Fruit fly (Drosophila melanogaster) whole organism, adult: ENCODE measurements around the gene CG4041.

Experiments
- CG11617 ChIP-seq: fragments of 200-800 bp; sonication (Bioruptor generic); optimal IDR thresholded peaks from 2 replicates; lab custom pipeline; 2017; ENCODE audit warnings: mild to moderate bottlenecking, missing biosample characterization, missing genetic modification reagents, missing genetic modification characterization
- CG12768 ChIP-seq: fragments of 200-800 bp; sonication (Bioruptor generic); optimal IDR thresholded peaks from 2 replicates; lab custom pipeline; 2017; ENCODE audit warnings: missing biosample characterization, missing genetic modification characterization, mild to moderate bottlenecking, moderate library complexity, missing genetic modification reagents
- CG14711 ChIP-seq: fragments of 200-800 bp; sonication (Bioruptor generic); optimal IDR thresholded peaks from 2 replicates; lab custom pipeline; 2018; ENCODE audit warnings: missing biosample characterization, mild to moderate bottlenecking, missing genetic modification characterization, moderate library complexity
- CG1620 ChIP-seq: fragments of 200-800 bp; sonication (Bioruptor generic); optimal IDR thresholded peaks from 2 replicates; lab custom pipeline; 2016; ENCODE audit warnings: missing biosample characterization, missing genetic modification characterization
- CG33017 ChIP-seq: fragments of 200-800 bp; sonication (Bioruptor generic); optimal IDR thresholded peaks from 2 replicates; lab custom pipeline; 2018; ENCODE audit warnings: missing biosample characterization, mild to moderate bottlenecking, missing genetic modification characterization, moderate library complexity
- CG5204 ChIP-seq: fragments of 200-800 bp; sonication (Bioruptor generic); optimal IDR thresholded peaks from 2 replicates; lab custom pipeline; 2016; ENCODE audit warnings: missing biosample characterization, missing genetic modification characterization
- CG7045 ChIP-seq: fragments of 200-800 bp; sonication (Bioruptor generic); optimal IDR thresholded peaks from 2 replicates; lab custom pipeline; 2017; ENCODE audit warnings: missing biosample characterization, mild to moderate bottlenecking, missing genetic modification characterization
- CG7101 ChIP-seq: fragments of 200-800 bp; sonication (Bioruptor generic); optimal IDR thresholded peaks from 2 replicates; lab custom pipeline; 2018; ENCODE audit warnings: missing biosample characterization, mild to moderate bottlenecking, missing genetic modification characterization, moderate library complexity
- Clk ChIP-seq: fragments of 200-800 bp; sonication (Bioruptor generic); optimal IDR thresholded peaks from 2 replicates; lab custom pipeline; 2017; ENCODE audit warnings: missing biosample characterization, missing genetic modification characterization
- Crg-1 ChIP-seq: fragments of 200-800 bp; sonication (Bioruptor generic); optimal IDR thresholded peaks from 2 replicates; lab custom pipeline; 2016; ENCODE audit warnings: missing biosample characterization, missing genetic modification characterization
- Hr96 ChIP-seq: fragments of 200-800 bp; sonication (Bioruptor generic); optimal IDR thresholded peaks from 2 replicates; lab custom pipeline; 2016; ENCODE audit warnings: missing biosample characterization, missing genetic modification characterization
- Mnt ChIP-seq: fragments of 200-800 bp; sonication (Bioruptor generic); optimal IDR thresholded peaks from 2 replicates; lab custom pipeline; 2016; ENCODE audit warnings: missing biosample characterization, mild to moderate bottlenecking, missing genetic modification characterization
- bab1 ChIP-seq: fragments of 200-800 bp; sonication (Bioruptor generic); optimal IDR thresholded peaks from 3 replicates; lab custom pipeline; 2019; ENCODE audit warnings: missing biosample characterization, mild to moderate bottlenecking, missing genetic modification characterization, moderate library complexity
- cic ChIP-seq: fragments of 200-800 bp; sonication (Bioruptor generic); optimal IDR thresholded peaks from 2 replicates; lab custom pipeline; 2017; ENCODE audit warnings: missing biosample characterization, mild to moderate bottlenecking, missing genetic modification characterization, moderate library complexity
- cnc ChIP-seq, 2 experiments: fragments of >200 bp; optimal IDR thresholded peaks; 2 replicates each; lab custom pipeline; 2017
- kay ChIP-seq: fragments of 200-800 bp; sonication (Bioruptor generic); peaks from one replicate; lab custom pipeline; 2016; ENCODE audit warnings: missing biosample characterization, missing genetic modification characterization, borderline replicate concordance
- ovo ChIP-seq: fragments of 200-800 bp; sonication (Bioruptor generic); optimal IDR thresholded peaks from 2 replicates; lab custom pipeline; 2016; ENCODE audit warnings: missing biosample characterization, missing genetic modification characterization
- pad ChIP-seq: fragments of 200-800 bp; sonication (Bioruptor generic); optimal IDR thresholded peaks from 3 replicates; lab custom pipeline; 2017; ENCODE audit warnings: missing biosample characterization, missing genetic modification characterization, mild to moderate bottlenecking, moderate library complexity, missing genetic modification reagents
- tj ChIP-seq: fragments of 200-800 bp; sonication (Bioruptor generic); optimal IDR thresholded peaks from 3 replicates; lab custom pipeline; 2017; ENCODE audit warnings: missing biosample characterization, mild to moderate bottlenecking, missing genetic modification characterization, moderate library complexity
- toe ChIP-seq: fragments of 200-800 bp; sonication (Bioruptor generic); optimal IDR thresholded peaks from 2 replicates; lab custom pipeline; 2016; ENCODE audit warnings: missing biosample characterization, missing genetic modification characterization

The CG4041 gene

DNA sequence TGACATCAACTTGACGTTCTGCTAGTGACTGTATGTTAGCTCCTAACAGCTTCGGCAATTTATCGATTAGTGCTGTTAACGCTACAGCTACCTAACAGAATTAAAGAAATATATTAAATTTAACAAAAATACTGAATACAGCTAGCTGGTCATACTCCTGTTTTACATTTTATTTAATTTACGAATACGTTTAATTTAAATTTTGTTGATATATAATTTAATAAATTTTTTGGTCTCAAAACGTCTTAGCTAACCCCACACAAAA lies 19.8 kb upstream of the CG4041 start, which contains the start of gene CG44774:
CG44774 (minus strand) TSS at position 34 of the 265 bp plus-strand sequence.
- TF ChIP-seq kay (GFP tag; lab: Kevin White, UChicago) = peak; percentile 43
- TF ChIP-seq Hr96 (GFP tag; lab: Kevin White, UChicago) = no peak

DNA sequence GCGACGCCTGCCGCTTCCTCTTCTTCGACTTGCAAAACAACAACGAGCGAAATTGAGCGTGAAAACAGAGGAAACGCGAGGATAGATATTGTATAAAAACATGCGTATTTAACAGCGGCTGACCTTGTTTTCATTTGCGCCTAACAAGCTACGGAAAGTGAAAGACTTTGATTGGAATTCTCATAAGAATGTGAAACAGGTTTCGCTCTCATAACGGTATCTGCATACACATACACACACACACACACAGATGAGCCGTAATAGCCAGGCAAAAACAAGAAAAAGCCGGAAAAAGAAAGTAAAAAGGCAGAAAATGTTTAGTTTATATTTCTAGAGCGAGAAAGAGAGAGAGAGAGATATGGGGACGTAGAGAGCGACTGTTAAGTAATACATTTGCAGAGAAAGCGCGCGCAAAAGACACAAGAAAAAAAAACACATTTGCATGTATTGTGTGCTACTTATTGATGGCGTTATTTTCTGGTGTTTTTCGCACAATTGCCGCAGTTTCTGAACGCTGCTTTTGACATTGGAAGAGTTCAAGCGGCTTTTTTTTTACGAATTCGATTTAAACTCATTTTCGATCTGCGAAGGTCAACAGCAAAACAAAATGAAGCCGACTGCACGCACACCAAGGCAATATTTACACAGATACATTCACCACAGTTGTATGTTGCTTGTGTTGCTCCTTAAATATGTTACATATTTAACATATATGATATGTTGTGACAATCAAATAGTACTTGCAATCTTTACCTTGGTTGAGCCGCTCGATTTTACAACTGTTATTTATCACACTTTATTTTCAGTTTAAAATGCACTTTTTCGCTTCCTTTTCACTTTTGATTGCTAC lies 19.2 kb upstream of the CG4041 start:
- TF ChIP-seq CG14711 (tag; lab: Kevin White, UChicago) (no peak), CG5204 (GFP tag; lab: Kevin White, UChicago) (no peak), Mnt (GFP tag; lab: Kevin White, UChicago) (peak; percentile 18), CG7101 (tag; lab: Kevin White, UChicago) (peak; percentile 13), tj (peak; percentile 40), ovo (GFP tag; lab: Kevin White, UChicago) (peak; percentile 78), bab1 (GFP tag; lab: Kevin White, UChicago) (peak; percentile 18), Hr96 (GFP tag; lab: Kevin White, UChicago) (no peak), CG1620 (GFP tag; lab: Kevin White, UChicago) (peak; percentile 3)

DNA sequence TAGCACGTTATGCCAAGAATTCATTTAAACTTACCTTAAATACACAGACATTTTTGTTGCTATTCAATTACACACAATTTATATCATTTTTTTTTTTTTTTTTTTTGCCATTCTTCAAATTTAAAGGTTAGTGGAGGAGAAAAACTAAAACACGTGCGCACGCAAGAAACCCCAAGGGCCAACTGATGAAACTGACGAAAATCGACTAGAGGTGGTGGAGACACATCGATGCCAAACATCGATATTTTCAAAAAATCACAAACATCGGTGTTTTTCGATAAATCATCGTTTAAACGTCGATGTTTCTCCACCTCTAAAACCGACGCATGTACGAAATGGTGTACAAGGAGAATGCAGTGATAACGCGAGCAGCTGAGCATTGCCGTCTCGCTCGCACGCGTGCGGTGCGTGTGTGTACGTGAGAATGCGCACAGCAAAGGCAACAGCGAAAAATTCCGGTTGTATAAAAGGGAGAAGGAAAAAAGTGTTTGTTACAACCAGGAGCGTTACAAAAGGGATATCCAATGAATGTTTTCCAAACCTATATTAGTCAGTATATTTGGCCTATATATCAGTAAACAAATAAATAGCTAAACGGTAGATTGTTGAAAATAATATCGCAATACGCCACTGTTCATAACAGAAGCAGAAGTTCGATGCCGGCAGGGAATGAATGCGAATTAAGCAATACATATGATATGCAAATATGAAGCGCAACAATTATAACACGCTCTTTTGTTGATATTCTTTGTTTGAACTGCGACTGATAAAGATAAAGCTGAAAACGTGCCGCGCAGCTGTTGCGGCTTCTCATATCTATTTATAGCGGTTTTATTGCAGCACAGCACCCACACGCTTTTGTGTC lies 18.0 kb upstream of the CG4041 start:
- peak; percentile 12 for TF ChIP-seq bab1 (GFP tag; lab: Kevin White, UChicago)
- TF ChIP-seq CG11617 (GFP tag; lab: Kevin White, UChicago) = no peak
- peak; percentile 29 for TF ChIP-seq Crg-1 (GFP tag; lab: Kevin White, UChicago)
- peak; percentile 9 for TF ChIP-seq Mnt (GFP tag; lab: Kevin White, UChicago)
- TF ChIP-seq Hr96 (GFP tag; lab: Kevin White, UChicago) = no peak
- TF ChIP-seq CG14711 (tag; lab: Kevin White, UChicago) = no peak
- TF ChIP-seq tj = peak; percentile 39
- TF ChIP-seq CG7045 (GFP tag; lab: Kevin White, UChicago) = no peak
- no peak for TF ChIP-seq cnc (optimal IDR thresholded peaks at IDR 0.05; lab: Kevin White, UChicago)
- peak; percentile 53 for TF ChIP-seq ovo (GFP tag; lab: Kevin White, UChicago)

DNA sequence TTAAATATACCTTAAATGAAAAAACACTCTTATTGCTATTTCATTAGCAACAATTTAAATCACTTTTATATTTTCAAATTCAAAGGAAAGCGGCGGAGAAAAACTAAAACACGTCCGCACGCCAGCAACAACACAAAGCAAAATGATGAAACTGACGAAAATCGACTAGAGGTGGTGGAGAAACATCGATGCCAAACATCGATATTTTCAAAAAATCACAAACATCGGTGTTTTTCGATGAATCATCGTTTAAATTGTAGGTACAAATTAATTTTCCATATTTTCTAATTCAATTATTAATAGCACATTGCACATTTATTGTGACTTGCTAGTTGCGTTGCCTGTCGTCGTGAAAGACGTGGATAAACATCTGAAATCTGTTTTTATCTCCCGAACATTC lies 12.8 kb upstream of the CG4041 start:
- no peak for TF ChIP-seq CG11617 (GFP tag; lab: Kevin White, UChicago)
- no peak for TF ChIP-seq CG14711 (tag; lab: Kevin White, UChicago)
- peak; percentile 79 for TF ChIP-seq kay (GFP tag; lab: Kevin White, UChicago)
- peak; percentile 28 for TF ChIP-seq bab1 (GFP tag; lab: Kevin White, UChicago)
- TF ChIP-seq tj = peak; percentile 42
- TF ChIP-seq CG7045 (GFP tag; lab: Kevin White, UChicago) = no peak
- no peak for TF ChIP-seq cnc (optimal IDR thresholded peaks at IDR 0.05; lab: Kevin White, UChicago)
- TF ChIP-seq Crg-1 (GFP tag; lab: Kevin White, UChicago) = peak; percentile 3
- TF ChIP-seq Clk (GFP tag; lab: Kevin White, UChicago) = no peak
- peak; percentile 1 for TF ChIP-seq CG1620 (GFP tag; lab: Kevin White, UChicago)
- TF ChIP-seq CG33017 (tag; lab: Kevin White, UChicago) = no peak
- TF ChIP-seq CG12768 = no peak
- no peak for TF ChIP-seq CG5204 (GFP tag; lab: Kevin White, UChicago)
- no peak for TF ChIP-seq ovo (GFP tag; lab: Kevin White, UChicago)

DNA sequence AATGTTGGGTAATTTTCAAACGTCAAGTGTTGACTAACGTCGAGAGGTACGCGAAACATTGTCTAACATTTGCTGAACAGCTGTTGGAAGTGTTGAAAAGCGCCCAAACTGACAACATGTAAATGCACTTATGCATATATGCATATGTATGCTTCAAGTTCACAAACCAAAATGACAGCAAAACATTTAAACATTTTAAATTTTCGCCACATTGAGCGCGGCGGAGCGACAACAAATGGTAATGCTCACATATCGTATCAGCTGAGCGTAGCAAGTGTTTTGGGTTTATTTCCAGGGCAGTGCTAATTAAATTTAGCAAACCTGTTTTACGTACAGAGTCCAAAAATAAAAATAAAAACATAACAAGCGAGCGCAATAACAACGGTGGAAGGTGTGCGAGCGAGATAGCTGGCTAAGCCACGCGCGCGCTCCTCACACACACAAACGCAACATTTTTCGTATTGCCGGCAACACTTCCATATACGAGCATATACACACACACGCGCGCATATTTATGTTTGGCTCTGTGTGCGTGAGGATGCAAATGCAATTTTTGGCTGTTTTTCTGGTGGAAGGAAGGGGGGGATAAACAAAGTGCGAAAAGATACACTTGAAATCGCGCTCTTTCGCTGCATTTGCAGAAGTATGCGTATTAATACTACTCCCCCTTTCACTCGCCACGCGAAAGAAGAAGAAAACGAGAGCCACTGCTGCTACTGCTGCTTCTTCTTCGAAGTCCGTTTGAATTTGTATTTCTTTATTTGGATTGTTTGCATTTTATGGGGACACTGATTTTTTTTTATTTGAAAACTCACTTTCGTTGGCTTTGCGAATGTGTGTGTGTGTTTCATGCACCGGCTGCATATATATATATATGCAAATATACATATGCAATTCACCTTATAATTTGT lies 12.1 kb upstream of the CG4041 start:
- TF ChIP-seq Hr96 (GFP tag; lab: Kevin White, UChicago) (no peak), CG12768 (peak; percentile 62), CG33017 (tag; lab: Kevin White, UChicago) (peak; percentile 64), CG7101 (tag; lab: Kevin White, UChicago) (peak; percentile 83), toe (GFP tag; lab: Kevin White, UChicago) (no peak), kay (GFP tag; lab: Kevin White, UChicago) (no peak), CG11617 (GFP tag; lab: Kevin White, UChicago) (peak; percentile 82), cnc (optimal IDR thresholded peaks at IDR 0.05; lab: Kevin White, UChicago) (no peak), cic (GFP tag; lab: Kevin White, UChicago) (peak; percentile 48), Mnt (GFP tag; lab: Kevin White, UChicago) (peak; percentile 90), tj (peak; percentile 77), CG1620 (GFP tag; lab: Kevin White, UChicago) (peak; percentile 78), bab1 (GFP tag; lab: Kevin White, UChicago) (peak; percentile 43), ovo (GFP tag; lab: Kevin White, UChicago) (peak; percentile 48), Clk (GFP tag; lab: Kevin White, UChicago) (peak; percentile 10), pad (GFP tag; lab: Kevin White, UChicago) (peak; percentile 76), Crg-1 (GFP tag; lab: Kevin White, UChicago) (peak; percentile 87), CG5204 (GFP tag; lab: Kevin White, UChicago) (peak; percentile 58), CG7045 (GFP tag; lab: Kevin White, UChicago) (peak; percentile 33), CG14711 (tag; lab: Kevin White, UChicago) (peak; percentile 60)
